Fruit fly (Drosophila melanogaster): ENCODE data around the gene btn.

The btn gene

DNA sequence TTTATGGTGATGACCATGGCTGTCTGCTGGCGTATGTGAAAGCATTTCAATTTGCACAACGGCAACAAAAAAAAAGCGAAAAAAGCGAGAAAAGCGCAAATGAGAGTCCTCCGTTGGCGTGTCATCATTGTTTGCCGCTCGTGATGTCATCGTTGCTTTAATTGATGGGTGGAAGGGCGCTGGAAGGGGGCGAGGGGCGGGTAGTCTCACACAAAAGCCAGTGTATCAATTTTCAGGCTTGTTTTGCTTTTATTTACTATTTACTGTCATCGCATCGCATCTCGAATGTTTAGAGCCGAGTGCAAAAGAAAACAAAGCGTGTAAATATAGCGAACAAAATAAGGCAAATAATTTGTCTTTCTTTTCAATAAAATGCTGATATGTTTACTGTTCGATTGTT is 2.9 kb upstream of the btn start (continued):
- TF ChIP-seq ab (GFP tag; optimal IDR thresholded peaks at IDR 0.05) = no peak
- TF ChIP-seq CG10431 (GFP tag; optimal IDR thresholded peaks at IDR 0.05) = no peak
- no peak for TF ChIP-seq CG2199 (GFP tag; IDR thresholded peaks at IDR 0.05)
- TF ChIP-seq Stat92E (GFP tag; optimal IDR thresholded peaks at IDR 0.05) = no peak
- peak; percentile 31 for TF ChIP-seq bab2 (GFP tag; optimal IDR thresholded peaks at IDR 0.05)
- TF ChIP-seq CG9215 (GFP tag; IDR thresholded peaks at IDR 0.05) = no peak
- TF ChIP-seq CG12744 (GFP tag; optimal IDR thresholded peaks at IDR 0.05) = no peak
- TF ChIP-seq ERR (GFP tag; optimal IDR thresholded peaks at IDR 0.05) = no peak
- peak; percentile 57 for TF ChIP-seq sens (GFP tag)
- TF ChIP-seq CG31441 (GFP tag; IDR thresholded peaks at IDR 0.05) = peak; percentile 42
- TF ChIP-seq CG1024 (GFP tag; IDR thresholded peaks at IDR 0.05) = no peak
- no peak for TF ChIP-seq h (optimal IDR thresholded peaks at IDR 0.05)
- TF ChIP-seq pzg (GFP tag; optimal IDR thresholded peaks at IDR 0.05) = no peak
- no peak for TF ChIP-seq CG11085 (GFP tag; IDR thresholded peaks at IDR 0.05)
- no peak for TF ChIP-seq Dip3 (GFP tag; optimal IDR thresholded peaks at IDR 0.05)
- peak; percentile 40 for TF ChIP-seq CG18262 (tag; optimal IDR thresholded peaks at IDR 0.05)
- no peak for TF ChIP-seq cato (GFP tag; optimal IDR thresholded peaks at IDR 0.05; ENCODE audit: borderline replicate concordance)
- no peak for TF ChIP-seq CG18476 (GFP tag; optimal IDR thresholded peaks at IDR 0.05)
- peak; percentile 69 for TF ChIP-seq Sox102F (GFP tag; optimal IDR thresholded peaks at IDR 0.05)
- TF ChIP-seq HHEX (GFP tag; optimal IDR thresholded peaks at IDR 0.05) = peak; percentile 40
- TF ChIP-seq fru (optimal IDR thresholded peaks at IDR 0.05) = no peak
- TF ChIP-seq CG15601 (tag; optimal IDR thresholded peaks at IDR 0.05) = peak; percentile 51
- no peak for TF ChIP-seq Sry-δ (GFP tag; optimal IDR thresholded peaks at IDR 0.05)
- no peak for TF ChIP-seq gro (GFP tag; optimal IDR thresholded peaks at IDR 0.05)
- no peak for TF ChIP-seq MBD-R2 (GFP tag; IDR thresholded peaks at IDR 0.05)
- no peak for TF ChIP-seq Usf (GFP tag; optimal IDR thresholded peaks at IDR 0.05)
- no peak for TF ChIP-seq luna (GFP tag; optimal IDR thresholded peaks at IDR 0.05)
- peak; percentile 13 for TF ChIP-seq kah (GFP tag; optimal IDR thresholded peaks at IDR 0.05)
- no peak for TF ChIP-seq Bdp1 (GFP tag; optimal IDR thresholded peaks at IDR 0.05)
- peak; percentile 80 for TF ChIP-seq CG17568 (GFP tag; optimal IDR thresholded peaks at IDR 0.05)
- TF ChIP-seq ac (GFP tag; optimal IDR thresholded peaks at IDR 0.05) = peak; percentile 51
- TF ChIP-seq CG9797 (GFP tag; optimal IDR thresholded peaks at IDR 0.05) = no peak
- peak; percentile 64 for TF ChIP-seq gem (tag; optimal IDR thresholded peaks at IDR 0.05)
- no peak for TF ChIP-seq CG7786 (GFP tag; optimal IDR thresholded peaks at IDR 0.05)
- no peak for TF ChIP-seq peb (GFP tag; IDR thresholded peaks at IDR 0.05)
- peak; percentile 0 for TF ChIP-seq Hsf (GFP tag; optimal IDR thresholded peaks at IDR 0.05)
- TF ChIP-seq Atf3 (GFP tag; optimal IDR thresholded peaks at IDR 0.05) = peak; percentile 29
- peak; percentile 56 for TF ChIP-seq nom (GFP tag; optimal IDR thresholded peaks at IDR 0.05)
- TF ChIP-seq Taf1 (GFP tag; IDR thresholded peaks at IDR 0.05) = no peak
- no peak for TF ChIP-seq ttk (GFP tag; IDR thresholded peaks at IDR 0.05)
- TF ChIP-seq CG1832 (GFP tag; optimal IDR thresholded peaks at IDR 0.05) = no peak
- TF ChIP-seq CG15073 (GFP tag; optimal IDR thresholded peaks at IDR 0.05) = no peak
- TF ChIP-seq CG4617 (GFP tag; optimal IDR thresholded peaks at IDR 0.05; ENCODE audit: borderline replicate concordance) = no peak
- TF ChIP-seq CG4360 (GFP tag; IDR thresholded peaks at IDR 0.05) = 0 out of 2 replicates have a peak, but pooled peaks have one; percentile 33
- TF ChIP-seq CG7745 (tag; optimal IDR thresholded peaks at IDR 0.05) = peak; percentile 27
- TF ChIP-seq gsb (GFP tag; IDR thresholded peaks at IDR 0.05) = no peak
- TF ChIP-seq lmd (GFP tag; IDR thresholded peaks at IDR 0.05) = no peak
- no peak for TF ChIP-seq Myb (GFP tag; optimal IDR thresholded peaks at IDR 0.05)
- TF ChIP-seq CG15269 (tag; optimal IDR thresholded peaks at IDR 0.05) = no peak
- TF ChIP-seq exex (tag; optimal IDR thresholded peaks at IDR 0.05) = no peak
- TF ChIP-seq lab (GFP tag; optimal IDR thresholded peaks at IDR 0.05) = peak; percentile 65
- TF ChIP-seq CG6254 (GFP tag; optimal IDR thresholded peaks at IDR 0.05) = peak; percentile 38
- no peak for TF ChIP-seq mld (GFP tag; IDR thresholded peaks at IDR 0.05; ENCODE audit: partially characterized antibody)

Data from whole organism, embryonic.